Worm (Caenorhabditis elegans) whole organism, late embryonic: ENCODE results near the gene T26E4.10.
A peak's percentile ranks its signal among the peaks of the same experiment; 100 is the strongest.

ENCODE experiments used
- C08G9.2 ChIP-seq: sonication (generic microtip); optimal IDR thresholded peaks from 2 replicates; lab custom pipeline; 2016; ENCODE audit warnings: mild to moderate bottlenecking, missing genetic modification characterization, moderate library complexity, missing compliant biosample characterization
- C38D4.7 ChIP-seq: fragments of 200-800 bp; sonication (Bioruptor generic); optimal IDR thresholded peaks from 2 replicates; lab custom pipeline; 2018; ENCODE audit warnings: mild to moderate bottlenecking, missing genetic modification characterization, moderate library complexity, missing compliant biosample characterization
- K02D7.2 ChIP-seq: sonication (generic microtip); optimal IDR thresholded peaks from 2 replicates; lab custom pipeline; 2017; ENCODE audit warnings: mild to moderate bottlenecking, missing genetic modification characterization, missing compliant biosample characterization
- K09A11.1 ChIP-seq: sonication (generic microtip); optimal IDR thresholded peaks from 2 replicates; lab custom pipeline; 2017; ENCODE audit warnings: antibody characterized with exemption, mild to moderate bottlenecking, missing genetic modification characterization, missing compliant biosample characterization; ENCODE audit not compliant: insufficient read depth
- T23F11.4 ChIP-seq: fragments of 200-800 bp; sonication (Bioruptor generic); optimal IDR thresholded peaks from 2 replicates; lab custom pipeline; 2018; ENCODE audit warnings: mild to moderate bottlenecking, missing genetic modification characterization, missing compliant biosample characterization
- Y22D7AL.16 ChIP-seq: sonication (generic microtip); optimal IDR thresholded peaks from 2 replicates; lab custom pipeline; 2016; ENCODE audit warnings: missing genetic modification characterization, missing compliant biosample characterization
- ama-1 ChIP-seq: fragments of 150-350 bp; optimal IDR thresholded peaks from 2 replicates; lab custom pipeline; 2014
- ceh-14 ChIP-seq: sonication (generic microtip); optimal IDR thresholded peaks from 2 replicates; lab custom pipeline; 2016; ENCODE audit warnings: missing genotype, missing genetic modification characterization, missing compliant biosample characterization
- ceh-19 ChIP-seq: fragments of 200-800 bp; sonication (Bioruptor generic); optimal IDR thresholded peaks from 2 replicates; lab custom pipeline; 2018; ENCODE audit warnings: mild to moderate bottlenecking, missing genetic modification characterization, missing compliant biosample characterization
- ceh-2 ChIP-seq: sonication (generic microtip); optimal IDR thresholded peaks from 2 replicates; lab custom pipeline; 2016; ENCODE audit warnings: missing genotype, missing genetic modification characterization, missing compliant biosample characterization
- ceh-22 ChIP-seq: sonication (generic microtip); optimal IDR thresholded peaks from 2 replicates; lab custom pipeline; 2017; ENCODE audit warnings: missing biosample characterization, missing genetic modification characterization
- ceh-24 ChIP-seq: sonication (generic microtip); optimal IDR thresholded peaks from 2 replicates; lab custom pipeline; 2016; ENCODE audit warnings: mild to moderate bottlenecking, missing genetic modification characterization, missing compliant biosample characterization
- ceh-34 ChIP-seq: sonication (generic microtip); optimal IDR thresholded peaks from 2 replicates; lab custom pipeline; 2016; ENCODE audit warnings: mild to moderate bottlenecking, missing genetic modification characterization, missing compliant biosample characterization
- ceh-45 ChIP-seq: fragments of 200-800 bp; sonication (Bioruptor generic); IDR thresholded peaks from 2 replicates; pipeline ENCODE4 v1.3.6; 2022; ENCODE audit warnings: missing genetic modification reagents, missing genetic modification characterization, missing compliant biosample characterization
- ceh-48 ChIP-seq: sonication (generic microtip); optimal IDR thresholded peaks from 2 replicates; lab custom pipeline; 2016; ENCODE audit warnings: missing genetic modification characterization, inconsistent platforms, missing compliant biosample characterization
- dmd-4 ChIP-seq: sonication (generic microtip); optimal IDR thresholded peaks from 2 replicates; lab custom pipeline; 2016; ENCODE audit warnings: borderline replicate concordance, missing genetic modification characterization, missing compliant biosample characterization
- dve-1 ChIP-seq: sonication (generic microtip); optimal IDR thresholded peaks from 2 replicates; lab custom pipeline; 2017; ENCODE audit warnings: antibody characterized with exemption, mild to moderate bottlenecking, missing genetic modification characterization, missing compliant biosample characterization
- elt-4 ChIP-seq: sonication (generic microtip); optimal IDR thresholded peaks from 2 replicates; lab custom pipeline; 2016; ENCODE audit warnings: missing genetic modification characterization, missing compliant biosample characterization
- eyg-1 ChIP-seq: sonication (generic microtip); optimal IDR thresholded peaks from 2 replicates; lab custom pipeline; 2016; ENCODE audit warnings: missing genotype, missing genetic modification characterization, missing compliant biosample characterization
- fkh-10 ChIP-seq: fragments of 150-350 bp; optimal IDR thresholded peaks from 2 replicates; lab custom pipeline; 2014; ENCODE audit warnings: missing biosample characterization, missing genetic modification reagents, missing genetic modification characterization
- fkh-6 ChIP-seq: sonication (generic microtip); optimal IDR thresholded peaks from 2 replicates; lab custom pipeline; 2016; ENCODE audit warnings: missing genetic modification characterization, missing compliant biosample characterization
- hlh-13 ChIP-seq: fragments of 200-800 bp; sonication (Bioruptor generic); optimal IDR thresholded peaks from 2 replicates; lab custom pipeline; 2018; ENCODE audit warnings: mild to moderate bottlenecking, missing genetic modification characterization, missing compliant biosample characterization
- hlh-30 ChIP-seq: sonication (generic microtip); optimal IDR thresholded peaks from 2 replicates; lab custom pipeline; 2017; ENCODE audit warnings: antibody characterized with exemption, missing genetic modification characterization, missing compliant biosample characterization; ENCODE audit not compliant: insufficient read depth
- hlh-6 ChIP-seq: sonication (generic microtip); optimal IDR thresholded peaks from 2 replicates; lab custom pipeline; 2016; ENCODE audit warnings: missing genotype, missing genetic modification characterization, missing compliant biosample characterization
- lim-6 ChIP-seq: sonication (generic microtip); optimal IDR thresholded peaks from 2 replicates; lab custom pipeline; 2016; ENCODE audit warnings: missing genetic modification characterization, missing compliant biosample characterization
- lin-11 ChIP-seq: fragments of 200-800 bp; sonication (Bioruptor generic); optimal IDR thresholded peaks from 2 replicates; lab custom pipeline; 2018; ENCODE audit warnings: mild to moderate bottlenecking, missing genetic modification characterization, missing compliant biosample characterization
- nhr-232 ChIP-seq: sonication (generic microtip); optimal IDR thresholded peaks from 2 replicates; lab custom pipeline; 2016; ENCODE audit warnings: missing genetic modification characterization, missing compliant biosample characterization
- odd-2 ChIP-seq: sonication (generic microtip); optimal IDR thresholded peaks from 2 replicates; lab custom pipeline; 2017; ENCODE audit warnings: antibody characterized with exemption, mild to moderate bottlenecking, missing genetic modification characterization, missing compliant biosample characterization
- pag-3 ChIP-seq: sonication (generic microtip); optimal IDR thresholded peaks from 2 replicates; lab custom pipeline; 2016; ENCODE audit warnings: missing compliant biosample characterization, missing genetic modification characterization, borderline replicate concordance
- pax-1 ChIP-seq: fragments of 150-350 bp; optimal IDR thresholded peaks from 2 replicates; lab custom pipeline; 2014; ENCODE audit warnings: missing biosample characterization, missing genetic modification characterization
- pha-2 ChIP-seq: sonication (generic microtip); optimal IDR thresholded peaks from 2 replicates; lab custom pipeline; 2017; ENCODE audit warnings: mild to moderate bottlenecking, missing genetic modification characterization, missing compliant biosample characterization
- pha-4 ChIP-seq: fragments of 150-350 bp; optimal IDR thresholded peaks from 2 replicates; lab custom pipeline; 2018; ENCODE audit warnings: missing biosample characterization, missing genetic modification reagents, missing genetic modification characterization
- pqm-1 ChIP-seq: sonication (generic microtip); optimal IDR thresholded peaks from 2 replicates; lab custom pipeline; 2016; ENCODE audit warnings: missing genetic modification characterization, missing compliant biosample characterization
- pros-1 ChIP-seq: fragments of 150-350 bp; optimal IDR thresholded peaks from 2 replicates; lab custom pipeline; 2014; ENCODE audit warnings: missing biosample characterization, missing genetic modification reagents, missing genetic modification characterization
- ref-2 ChIP-seq: sonication (generic microtip); optimal IDR thresholded peaks from 2 replicates; lab custom pipeline; 2016; ENCODE audit warnings: missing genetic modification characterization, missing compliant biosample characterization
- rnt-1 ChIP-seq: sonication (generic microtip); optimal IDR thresholded peaks from 2 replicates; lab custom pipeline; 2016; ENCODE audit warnings: missing genetic modification characterization, missing compliant biosample characterization
- sox-2 ChIP-seq: fragments of 200-800 bp; sonication (Bioruptor generic); IDR thresholded peaks from 2 replicates; pipeline ENCODE4 v1.3.6; 2022; ENCODE audit warnings: missing genetic modification reagents, missing genetic modification characterization, missing compliant biosample characterization
- sox-4 ChIP-seq: sonication (generic microtip); optimal IDR thresholded peaks from 2 replicates; lab custom pipeline; 2017; ENCODE audit warnings: mild to moderate bottlenecking, missing genetic modification characterization, inconsistent platforms, missing compliant biosample characterization
- tbx-2 ChIP-seq: sonication (generic microtip); optimal IDR thresholded peaks from 2 replicates; lab custom pipeline; 2016; ENCODE audit warnings: missing genetic modification characterization, missing compliant biosample characterization
- tbx-7 ChIP-seq: sonication (generic microtip); optimal IDR thresholded peaks from 2 replicates; lab custom pipeline; 2016; ENCODE audit warnings: missing genotype, missing genetic modification characterization, missing compliant biosample characterization
- unc-42 ChIP-seq: sonication (generic microtip); optimal IDR thresholded peaks from 2 replicates; lab custom pipeline; 2016; ENCODE audit warnings: missing genotype, missing genetic modification characterization, missing compliant biosample characterization
- unc-86 ChIP-seq: sonication (generic microtip); optimal IDR thresholded peaks from 2 replicates; lab custom pipeline; 2016; ENCODE audit warnings: missing genetic modification characterization, missing compliant biosample characterization

The T26E4.10 gene

DNA sequence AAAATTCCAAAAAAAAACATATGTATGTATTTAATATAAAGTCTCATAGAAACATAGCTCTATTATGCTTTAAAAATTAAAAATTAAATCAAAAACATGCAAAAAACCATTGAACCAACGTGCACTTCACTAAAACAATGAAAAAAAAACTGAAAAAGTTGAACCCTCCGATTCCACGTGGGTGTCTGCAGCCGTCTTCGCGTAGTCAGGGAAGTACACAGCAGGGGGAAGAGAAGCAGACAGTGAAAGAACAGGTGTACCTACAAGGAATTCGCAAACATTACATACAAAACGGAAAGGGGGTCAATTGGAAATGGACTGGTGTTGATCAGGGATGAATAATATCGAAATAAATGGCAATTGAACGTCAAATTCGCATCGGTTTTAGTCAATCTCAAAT, 24.1 kb downstream of the T26E4.10 start:
- TF ChIP-seq rnt-1 (tag; lab: Kevin White, UChicago) (no peak), ref-2 (tag; lab: Kevin White, UChicago) (no peak), tbx-7 (tag; lab: Kevin White, UChicago) (no peak), eyg-1 (tag; lab: Kevin White, UChicago) (no peak), C08G9.2 (tag; lab: Kevin White, UChicago) (no peak), ama-1 (no peak), pqm-1 (tag; lab: Kevin White, UChicago) (no peak), dve-1 (no peak), fkh-6 (tag; lab: Kevin White, UChicago) (no peak)

DNA sequence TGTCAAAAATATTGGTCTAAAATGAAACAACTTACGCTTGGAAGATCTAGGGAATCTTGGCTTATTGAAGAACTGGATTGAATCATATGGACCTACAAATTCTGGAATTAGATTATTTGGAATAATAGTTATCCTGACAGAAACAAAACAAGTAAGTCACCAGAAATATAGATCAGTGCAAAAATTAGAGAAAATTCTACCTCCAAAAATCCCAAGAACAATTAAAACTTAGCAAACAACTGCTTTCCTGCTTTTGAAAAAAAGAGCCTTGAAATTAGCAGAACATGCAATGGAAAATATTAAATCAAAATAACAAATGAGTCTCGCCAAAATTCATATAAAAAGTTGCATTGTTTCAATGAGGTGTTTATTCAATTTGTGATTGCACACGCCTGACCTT, 24.9 kb downstream of the T26E4.10 start, which contains the start of gene nhr-60:
Gene nhr-60 (minus strand): TSS at position 101 of the 400 bp plus-strand sequence.
- TF ChIP-seq rnt-1 (tag; lab: Kevin White, UChicago) (no peak), sox-2 (GFP tag; lab: Robert Waterston, UW) (no peak), Y22D7AL.16 (tag; lab: Kevin White, UChicago) (no peak), C08G9.2 (tag; lab: Kevin White, UChicago) (no peak), unc-86 (tag; lab: Kevin White, UChicago) (no peak), ceh-34 (no peak), nhr-232 (tag; lab: Kevin White, UChicago) (no peak)

DNA sequence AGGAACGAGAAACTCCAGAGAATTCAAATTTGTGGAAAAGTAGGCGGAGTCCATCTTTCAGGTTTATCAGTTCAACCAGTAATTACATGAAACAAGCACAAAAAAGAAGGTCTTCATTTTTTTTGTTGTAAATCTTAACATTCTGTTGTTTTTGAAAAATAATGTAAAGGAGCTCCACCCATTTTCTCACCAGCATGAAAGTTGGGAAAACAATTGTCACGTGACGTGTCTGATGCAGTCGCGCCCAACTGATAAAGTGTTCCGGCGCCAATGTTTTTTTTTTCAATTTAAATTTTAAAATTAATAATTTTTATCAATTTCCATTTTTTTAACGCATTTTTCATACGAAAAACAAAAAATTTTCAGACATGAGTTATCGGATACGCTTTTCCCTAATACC, 28.9 kb downstream of the T26E4.10 start, which contains the start of gene F57A10.4:
Gene F57A10.4 (plus strand): TSS at position 367 of the 400 bp plus-strand sequence.
- no peak for TF ChIP-seq pha-4 (tag; lab: Kevin White, UChicago)
- TF ChIP-seq pax-1, result no peak
- TF ChIP-seq dmd-4 (tag; lab: Kevin White, UChicago), result no peak
- TF ChIP-seq ref-2 (tag; lab: Kevin White, UChicago), result no peak
- no peak for TF ChIP-seq C38D4.7 (GFP tag; lab: Kevin White, UChicago)
- TF ChIP-seq pros-1, result no peak
- TF ChIP-seq fkh-10 (GFP tag; lab: Kevin White, UChicago), result no peak
- TF ChIP-seq sox-4 (tag; lab: Kevin White, UChicago), result no peak
- TF ChIP-seq ceh-19 (GFP tag; lab: Kevin White, UChicago), result no peak
- TF ChIP-seq Y22D7AL.16 (tag; lab: Kevin White, UChicago), result no peak
- no peak for TF ChIP-seq ceh-45 (GFP tag; lab: Robert Waterston, UW)
- TF ChIP-seq tbx-2 (tag; lab: Kevin White, UChicago), result no peak
- TF ChIP-seq, all 69 proteins: peak for 0

DNA sequence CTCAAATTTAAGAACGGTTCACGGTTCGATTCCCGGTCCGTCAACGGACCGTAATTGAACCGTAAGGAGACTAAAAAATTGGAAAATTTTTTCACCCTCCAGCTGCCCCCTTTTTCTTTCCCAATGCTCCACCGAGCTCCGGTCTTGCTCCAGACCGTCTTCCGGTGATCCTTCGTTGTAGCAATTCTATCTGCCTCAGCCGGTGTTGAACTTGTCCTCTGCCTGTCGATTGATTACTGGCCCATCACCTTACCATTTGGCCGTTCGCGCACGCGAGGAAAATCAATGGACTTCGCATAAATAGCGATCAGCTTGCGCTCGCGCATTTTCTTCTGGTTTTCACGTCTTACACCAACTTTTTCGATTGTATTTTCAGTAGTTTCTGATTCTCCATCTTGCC, 30.6 kb downstream of the T26E4.10 start:
- TF ChIP-seq ceh-45 (GFP tag; lab: Robert Waterston, UW), result 0 out of 2 replicates have a peak, but pooled peaks have one; percentile 37

DNA sequence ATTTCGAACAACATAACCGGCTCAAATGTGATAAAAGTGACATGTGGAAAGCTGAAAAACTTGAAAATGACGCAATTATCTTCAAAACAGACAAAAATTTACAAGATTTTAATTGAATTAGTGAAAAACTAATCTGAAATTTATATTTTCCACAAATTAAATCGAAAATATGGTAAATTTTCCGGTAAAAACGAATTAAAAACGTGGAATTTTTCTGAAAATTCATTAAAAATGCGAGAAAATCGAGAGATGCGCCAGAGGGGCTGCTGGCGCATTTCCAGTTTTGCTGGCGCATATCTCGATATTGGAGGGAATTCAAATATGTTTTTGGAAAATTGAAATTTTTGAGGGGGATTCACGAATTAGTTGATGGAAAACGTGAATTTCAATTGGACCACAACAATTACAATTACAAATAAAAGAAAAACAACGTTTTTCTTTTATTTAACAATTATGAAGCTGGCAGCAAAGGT, 31.9 kb downstream of the T26E4.10 start, which contains the start of the genes haf-3 and F57A10.2:
Gene haf-3 (minus strand): TSS at position 51 of the 473 bp plus-strand sequence.
Gene F57A10.2 (plus strand): TSS at position 454 of the 473 bp plus-strand sequence.
- TF ChIP-seq odd-2 (tag; lab: Kevin White, UChicago) (no peak), ceh-2 (no peak), K02D7.2 (no peak), ceh-14 (tag; lab: Kevin White, UChicago) (no peak), lim-6 (tag; lab: Kevin White, UChicago) (no peak), unc-86 (tag; lab: Kevin White, UChicago) (peak; percentile 46), fkh-10 (GFP tag; lab: Kevin White, UChicago) (no peak), sox-4 (tag; lab: Kevin White, UChicago) (no peak), tbx-2 (tag; lab: Kevin White, UChicago) (no peak), pax-1 (no peak), elt-4 (tag; lab: Kevin White, UChicago) (no peak), pha-2 (no peak), ceh-48 (no peak), lin-11 (tag; lab: Kevin White, UChicago) (peak; percentile 10), nhr-232 (tag; lab: Kevin White, UChicago) (no peak), ceh-45 (GFP tag; lab: Robert Waterston, UW) (no peak), pros-1 (no peak), hlh-13 (GFP tag; lab: Kevin White, UChicago) (no peak), ceh-22 (no peak), ceh-24 (no peak), sox-2 (GFP tag; lab: Robert Waterston, UW) (no peak), hlh-6 (tag; lab: Kevin White, UChicago) (no peak), dmd-4 (tag; lab: Kevin White, UChicago) (no peak), K09A11.1 (tag; lab: Kevin White, UChicago) (no peak), Y22D7AL.16 (tag; lab: Kevin White, UChicago) (no peak), unc-42 (tag; lab: Kevin White, UChicago) (peak; percentile 76), T23F11.4 (GFP tag; lab: Kevin White, UChicago) (no peak), hlh-30 (tag; lab: Kevin White, UChicago) (peak; percentile 7), ref-2 (tag; lab: Kevin White, UChicago) (no peak), pag-3 (tag; lab: Kevin White, UChicago) (no peak)
